Fruit fly (Drosophila melanogaster) whole organism, wandering third instar larva: ENCODE measurements around the gene Mesh1.

Source experiments
- Abd-B ChIP-seq: fragments of >200 bp; optimal IDR thresholded peaks from 2 replicates; lab custom pipeline; 2017; ENCODE audit warnings: missing biosample characterization, missing genetic modification characterization
- CG32264 ChIP-seq: fragments of 200-800 bp; sonication (Bioruptor generic); optimal IDR thresholded peaks from 2 replicates; lab custom pipeline; 2016; ENCODE audit warnings: missing biosample characterization, missing genetic modification characterization
- Dfd ChIP-seq: fragments of >200 bp; optimal IDR thresholded peaks from 2 replicates; lab custom pipeline; 2017; ENCODE audit warnings: missing biosample characterization, missing genetic modification characterization
- Dif ChIP-seq: fragments of 200-275, 200-300 bp; sonication (Bioruptor generic); optimal IDR thresholded peaks from 2 replicates; lab custom pipeline; 2018; ENCODE audit warnings: missing biosample characterization, missing genetic modification characterization; ENCODE audit not compliant: partially characterized antibody
- Hnf4 ChIP-seq: fragments of 200-800 bp; sonication (Bioruptor generic); optimal IDR thresholded peaks from 2 replicates; lab custom pipeline; 2016; ENCODE audit warnings: missing biosample characterization, mild to moderate bottlenecking, missing genetic modification characterization
- Hr78 ChIP-seq: fragments of >200 bp; optimal IDR thresholded peaks from 2 replicates; lab custom pipeline; 2017; ENCODE audit warnings: missing biosample characterization, missing genetic modification characterization
- Jra ChIP-seq: sonication (Bioruptor generic); optimal IDR thresholded peaks from 2 replicates; lab custom pipeline; 2016; ENCODE audit warnings: missing biosample characterization, missing genetic modification characterization
- Rel ChIP-seq, 2 experiments: fragments of 200-800 bp; sonication (Bioruptor generic) in 1 of 2; optimal IDR thresholded peaks; 2 replicates in 1 of 2; 3 replicates in 1 of 2; lab custom pipeline; 2016 to 2019; ENCODE audit warnings: mild to moderate bottlenecking in 2 of 2, missing biosample characterization in 2 of 2, missing genetic modification characterization in 2 of 2, moderate library complexity in 1 of 2
- br ChIP-seq: fragments of 200-800 bp; sonication (Bioruptor generic); optimal IDR thresholded peaks from 2 replicates; lab custom pipeline; 2016; ENCODE audit warnings: missing biosample characterization, missing genetic modification characterization
- pan ChIP-seq: fragments of >200 bp; optimal IDR thresholded peaks from 2 replicates; lab custom pipeline; 2017
- psq ChIP-seq: fragments of 200-800 bp; sonication (Bioruptor generic); optimal IDR thresholded peaks from 3 replicates; lab custom pipeline; 2017; ENCODE audit warnings: missing biosample characterization, mild to moderate bottlenecking, missing genetic modification characterization, moderate library complexity
- sage ChIP-seq: fragments of 200-800 bp; sonication (Bioruptor generic); optimal IDR thresholded peaks from 2 replicates; lab custom pipeline; 2016; ENCODE audit warnings: missing biosample characterization, mild to moderate bottlenecking, missing genetic modification characterization

DNA sequence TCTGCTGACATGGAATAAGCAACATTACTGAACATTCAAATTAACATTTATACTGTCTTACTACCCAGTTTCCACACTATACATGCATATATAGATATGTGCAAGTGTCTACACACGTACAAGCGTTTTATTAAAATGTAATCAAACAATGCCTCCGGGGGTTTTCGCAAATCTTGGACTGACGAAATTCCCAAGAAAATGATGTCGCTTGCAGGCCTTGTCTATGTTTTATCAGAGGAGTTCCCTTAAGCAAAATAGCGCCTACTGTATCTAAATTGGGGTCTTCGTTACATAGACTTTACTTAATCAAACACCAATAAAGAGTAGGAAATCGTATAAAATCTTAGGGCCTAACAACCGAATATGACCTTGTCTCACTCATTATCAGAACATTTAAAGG lies 42.7 kb downstream of the Mesh1 start:
- TF ChIP-seq sage (GFP tag; lab: Kevin White, UChicago): no peak
- no peak for TF ChIP-seq Dfd
- no peak for TF ChIP-seq Abd-B (GFP tag; lab: Kevin White, UChicago)
- no peak for TF ChIP-seq Rel (GFP tag; optimal IDR thresholded peaks at IDR 0.05; lab: Kevin White, UChicago)
- peak; percentile 85 for TF ChIP-seq Rel (tag; optimal IDR thresholded peaks at IDR 0.05; lab: Kevin White, UChicago)
- TF ChIP-seq Jra: no peak
- no peak for TF ChIP-seq psq
- no peak for TF ChIP-seq br
- no peak for TF ChIP-seq Dif (GFP tag; lab: Kevin White, UChicago)
- TF ChIP-seq pan (lab: Kevin White, UChicago): no peak
- TF ChIP-seq CG32264: no peak
- TF ChIP-seq Hr78 (GFP tag; lab: Kevin White, UChicago): no peak
- no peak for TF ChIP-seq Hnf4
